Worm (Caenorhabditis elegans) whole organism, L4 larva: Measurements from ENCODE around the gene srh-246.
A peak's percentile ranks its signal among the peaks of the same experiment; 100 is the strongest.

Experiments used
- F26F4.8 ChIP-seq: fragments of 200-800 bp; sonication (Bioruptor generic); conservative IDR thresholded peaks from 2 replicates; pipeline ENCODE4 v1.3.6; 2022; ENCODE audit warnings: missing genetic modification characterization, missing compliant biosample characterization
- Y105C5A.15 ChIP-seq: fragments of 200-800 bp; sonication (Bioruptor generic); IDR thresholded peaks from 2 replicates; pipeline ENCODE4 v1.3.6; 2022; ENCODE audit warnings: missing genetic modification characterization, missing compliant biosample characterization
- ZK337.2 ChIP-seq: fragments of 200-800 bp; sonication (Bioruptor generic); IDR thresholded peaks from 2 replicates; pipeline ENCODE4 v1.3.6; 2022; ENCODE audit warnings: missing genetic modification reagents, missing genetic modification characterization, missing compliant biosample characterization
- ZK546.5 ChIP-seq, 2 experiments: sonication (generic microtip); optimal IDR thresholded peaks; 2 replicates each; lab custom pipeline; 2017; ENCODE audit warnings: missing biosample characterization in 2 of 2, missing genetic modification characterization in 2 of 2
- aha-1 ChIP-seq: fragments of 150-350 bp; peaks from one replicate; lab custom pipeline; 2014; ENCODE audit warnings: missing biosample characterization, missing genetic modification characterization
- attf-4 ChIP-seq: sonication (generic microtip); optimal IDR thresholded peaks from 3 replicates; lab custom pipeline; 2017; ENCODE audit warnings: missing biosample characterization, missing genetic modification characterization
- ceh-28 ChIP-seq: fragments of 150-350 bp; optimal IDR thresholded peaks from 2 replicates; lab custom pipeline; 2014; ENCODE audit warnings: missing biosample characterization, missing genetic modification reagents, missing genetic modification characterization
- ceh-44 ChIP-seq: fragments of 200-800 bp; sonication (Bioruptor generic); IDR thresholded peaks from 2 replicates; pipeline ENCODE4 v1.3.6; 2022; ENCODE audit warnings: missing genetic modification reagents, missing genetic modification characterization, missing compliant biosample characterization
- ceh-62 ChIP-seq: sonication (generic microtip); optimal IDR thresholded peaks from 2 replicates; lab custom pipeline; 2017; ENCODE audit warnings: missing biosample characterization, missing genetic modification characterization
- ces-1 ChIP-seq: fragments of 150-350 bp; sonication (generic microtip); optimal IDR thresholded peaks from 4 replicates; lab custom pipeline; 2014; ENCODE audit warnings: missing biosample characterization, missing genetic modification reagents, missing genetic modification characterization
- ctbp-1 ChIP-seq: fragments of 200-800 bp; sonication (Bioruptor generic); IDR thresholded peaks from 2 replicates; pipeline ENCODE4 v1.3.6; 2022; ENCODE audit warnings: missing genetic modification reagents, missing genetic modification characterization, missing compliant biosample characterization
- daf-12 ChIP-seq: fragments of 150-350 bp; optimal IDR thresholded peaks from 2 replicates; lab custom pipeline; 2014; ENCODE audit warnings: missing biosample characterization, missing genetic modification reagents, missing genetic modification characterization
- daf-16 ChIP-seq, 3 experiments: sonication (generic microtip); optimal IDR thresholded peaks; 2 replicates each; lab custom pipeline; 2016 to 2017; ENCODE audit warnings: missing genetic modification characterization in 3 of 3, missing genetic modification reagents in 3 of 3, mild to moderate bottlenecking in 2 of 3, missing compliant biosample characterization in 2 of 3, missing biosample characterization in 1 of 3, moderate library complexity in 1 of 3
- daf-19 ChIP-seq: fragments of 200-800 bp; sonication (Bioruptor generic); conservative IDR thresholded peaks from 2 replicates; pipeline ENCODE4 v1.3.6; 2022; ENCODE audit warnings: missing genetic modification characterization, missing compliant biosample characterization
- dmd-8 ChIP-seq: fragments of 200-800 bp; sonication (Bioruptor generic); IDR thresholded peaks from 2 replicates; pipeline ENCODE4 v1.3.6; 2022; ENCODE audit warnings: missing genetic modification characterization, missing compliant biosample characterization
- dve-1 ChIP-seq: sonication (generic microtip); optimal IDR thresholded peaks from 2 replicates; lab custom pipeline; 2017; ENCODE audit warnings: antibody characterized with exemption, mild to moderate bottlenecking, missing genetic modification characterization, missing compliant biosample characterization; ENCODE audit not compliant: insufficient read depth
- egl-27 ChIP-seq: sonication (generic microtip); optimal IDR thresholded peaks from 3 replicates; lab custom pipeline; 2017; ENCODE audit warnings: missing biosample characterization, missing genetic modification reagents, missing genetic modification characterization
- fos-1 ChIP-seq: fragments of 150-350 bp; optimal IDR thresholded peaks from 2 replicates; lab custom pipeline; 2014; ENCODE audit warnings: missing biosample characterization, missing genetic modification characterization
- hmg-1.1 ChIP-seq: fragments of 200-800 bp; sonication (Bioruptor generic); IDR thresholded peaks from 2 replicates; pipeline ENCODE4 v1.3.6; 2022; ENCODE audit warnings: missing genetic modification reagents, missing genetic modification characterization, missing compliant biosample characterization
- lim-7 ChIP-seq: fragments of 200-800 bp; sonication (Bioruptor generic); IDR thresholded peaks from 2 replicates; pipeline ENCODE4 v1.3.6; 2022; ENCODE audit warnings: missing genetic modification characterization, missing compliant biosample characterization
- lin-15B ChIP-seq: fragments of 150-350 bp; sonication (generic microtip); optimal IDR thresholded peaks from 3 replicates; lab custom pipeline; 2014; ENCODE audit warnings: missing biosample characterization, missing genetic modification characterization
- madf-5 ChIP-seq, 2 experiments: fragments of 200-800 bp; sonication (Bioruptor generic); IDR thresholded peaks; 2 replicates each; pipeline ENCODE4 v1.3.6; 2022; ENCODE audit warnings: missing compliant biosample characterization in 2 of 2, missing genetic modification characterization in 2 of 2
- madf-9 ChIP-seq: fragments of 200-800 bp; sonication (Bioruptor generic); conservative IDR thresholded peaks from 2 replicates; pipeline ENCODE4 v1.3.6; 2022; ENCODE audit warnings: missing genetic modification reagents, missing genetic modification characterization, missing compliant biosample characterization
- mdl-1 ChIP-seq, 2 experiments: fragments of 150-350 bp in 1 of 2; sonication (generic microtip) in 1 of 2; optimal IDR thresholded peaks; 2 replicates each; lab custom pipeline; 2014 to 2017; ENCODE audit warnings: missing biosample characterization in 2 of 2, missing genetic modification characterization in 2 of 2
- mdt-29 ChIP-seq: fragments of 200-800 bp; sonication (Bioruptor generic); IDR thresholded peaks from 2 replicates; pipeline ENCODE4 v1.3.6; 2022; ENCODE audit warnings: missing genetic modification reagents, missing genetic modification characterization, missing compliant biosample characterization
- nhr-102 ChIP-seq: sonication (generic microtip); optimal IDR thresholded peaks from 2 replicates; lab custom pipeline; 2016; ENCODE audit warnings: mild to moderate bottlenecking, missing genetic modification characterization, moderate library complexity, missing compliant biosample characterization
- nhr-11 ChIP-seq: fragments of 150-350 bp; optimal IDR thresholded peaks from 2 replicates; lab custom pipeline; 2014; ENCODE audit warnings: missing biosample characterization, missing genetic modification characterization
- nhr-25 ChIP-seq: sonication (generic microtip); optimal IDR thresholded peaks from 2 replicates; lab custom pipeline; 2017; ENCODE audit warnings: missing genetic modification characterization, mild to moderate bottlenecking, missing compliant biosample characterization, antibody characterized with exemption, moderate library complexity, borderline replicate concordance; ENCODE audit not compliant: insufficient read depth
- nhr-28 ChIP-seq: fragments of 150-350 bp; optimal IDR thresholded peaks from 2 replicates; lab custom pipeline; 2014; ENCODE audit warnings: missing biosample characterization, missing genetic modification characterization
- nhr-76 ChIP-seq: fragments of 150-350 bp; optimal IDR thresholded peaks from 2 replicates; lab custom pipeline; 2014; ENCODE audit warnings: missing biosample characterization, missing genetic modification characterization
- nhr-77 ChIP-seq: fragments of 150-350 bp; optimal IDR thresholded peaks from 2 replicates; lab custom pipeline; 2014; ENCODE audit warnings: missing biosample characterization, missing genetic modification characterization
- php-3 ChIP-seq: fragments of 200-800 bp; sonication (Bioruptor generic); IDR thresholded peaks from 2 replicates; pipeline ENCODE4 v1.3.6; 2022; ENCODE audit warnings: missing genetic modification reagents, missing genetic modification characterization, missing compliant biosample characterization
- pqm-1 ChIP-seq: sonication (generic microtip); optimal IDR thresholded peaks from 2 replicates; lab custom pipeline; 2017; ENCODE audit warnings: missing biosample characterization, missing genetic modification characterization
- snpc-4 ChIP-seq: fragments of 150-350 bp; optimal IDR thresholded peaks from 2 replicates; lab custom pipeline; 2014; ENCODE audit warnings: missing biosample characterization, missing genetic modification characterization
- tag-97 ChIP-seq: fragments of 200-800 bp; sonication (Bioruptor generic); IDR thresholded peaks from 2 replicates; pipeline ENCODE4 v1.3.6; 2022; ENCODE audit warnings: missing genetic modification characterization, missing compliant biosample characterization
- tra-1 ChIP-seq: fragments of 200-800 bp; sonication (Bioruptor generic); IDR thresholded peaks from 2 replicates; pipeline ENCODE4 v1.3.6; 2022; ENCODE audit warnings: missing genetic modification reagents, missing genetic modification characterization, missing compliant biosample characterization
- unc-62 ChIP-seq, 3 experiments: fragments of 150-350 bp in 1 of 3; sonication (generic microtip); optimal IDR thresholded peaks in 2 of 3; peaks in 1 of 3; 1 replicate in 1 of 3; 2 replicates in 2 of 3; lab custom pipeline; 2014 to 2017; ENCODE audit warnings: missing biosample characterization in 3 of 3, missing genetic modification characterization in 3 of 3, missing genetic modification reagents in 3 of 3, missing genotype in 1 of 3
- vab-7 ChIP-seq: fragments of 200-800 bp; sonication (Bioruptor generic); IDR thresholded peaks from 2 replicates; pipeline ENCODE4 v1.3.6; 2022; ENCODE audit warnings: missing genetic modification reagents, missing genetic modification characterization, missing compliant biosample characterization
- zag-1 ChIP-seq: fragments of 150-350 bp; optimal IDR thresholded peaks from 2 replicates; lab custom pipeline; 2014; ENCODE audit warnings: missing biosample characterization, missing genetic modification characterization
- ztf-11 ChIP-seq: fragments of 150-350 bp; optimal IDR thresholded peaks from 2 replicates; lab custom pipeline; 2014; ENCODE audit warnings: missing biosample characterization, missing genetic modification characterization
- ztf-7 ChIP-seq: fragments of 150-350 bp; optimal IDR thresholded peaks from 2 replicates; lab custom pipeline; 2014; ENCODE audit warnings: missing biosample characterization, missing genetic modification characterization

srh-246 gene

ce11 chrV:683858-684257 is 26.3 kb upstream of the srh-246 start, which contains the start of gene F31F4.1:
TSS of gene F31F4.1 (plus strand) at chrV:684060.
- TF ChIP-seq nhr-28 (tag; lab: Kevin White, UChicago): peak; percentile 63
- TF ChIP-seq lin-15B (tag; lab: Kevin White, UChicago): no peak
- TF ChIP-seq ztf-11: no peak
- no peak for TF ChIP-seq ZK337.2 (GFP tag; lab: Robert Waterston, UW)
- no peak for TF ChIP-seq mdt-29 (GFP tag; lab: Robert Waterston, UW)
- peak; percentile 63 for TF ChIP-seq nhr-77
- no peak for TF ChIP-seq nhr-76 (tag; lab: Kevin White, UChicago)
- no peak for TF ChIP-seq daf-16 (GFP tag; optimal IDR thresholded peaks at IDR 0.05; lab: Kevin White, UChicago)
- TF ChIP-seq daf-16 (tag; optimal IDR thresholded peaks at IDR 0.05; lab: Kevin White, UChicago): peak; percentile 81
- no peak for TF ChIP-seq hmg-1.1 (GFP tag; lab: Robert Waterston, UW)
- no peak for TF ChIP-seq dmd-8
- TF ChIP-seq nhr-11 (tag; lab: Kevin White, UChicago): no peak
- no peak for TF ChIP-seq snpc-4
- no peak for TF ChIP-seq daf-19 (GFP tag; lab: Robert Waterston, UW)
- no peak for TF ChIP-seq ceh-28 (tag; lab: Kevin White, UChicago)
- no peak for TF ChIP-seq zag-1 (tag; lab: Kevin White, UChicago)
- TF ChIP-seq mdl-1 (tag; optimal IDR thresholded peaks at IDR 0.05; lab: Kevin White, UChicago): no peak
- TF ChIP-seq egl-27 (tag; lab: Kevin White, UChicago): no peak
- TF ChIP-seq daf-12 (tag; lab: Kevin White, UChicago): no peak
- no peak for TF ChIP-seq nhr-25
- TF ChIP-seq vab-7 (GFP tag; lab: Robert Waterston, UW): no peak
- TF ChIP-seq dve-1 (tag; lab: Kevin White, UChicago): peak; percentile 47
- TF ChIP-seq nhr-102 (tag; lab: Kevin White, UChicago): no peak
- peak; percentile 83 for TF ChIP-seq php-3 (GFP tag; lab: Robert Waterston, UW)
- TF ChIP-seq lim-7 (GFP tag; lab: Robert Waterston, UW): no peak
- TF ChIP-seq aha-1 (tag; lab: Kevin White, UChicago): peak; percentile 55
- TF ChIP-seq ceh-62 (tag; lab: Kevin White, UChicago): no peak
- TF ChIP-seq pqm-1: peak; percentile 75
- TF ChIP-seq ZK546.5 (tag; optimal IDR thresholded peaks at IDR 0.05; lab: Kevin White, UChicago): no peak
- no peak for TF ChIP-seq attf-4 (tag; lab: Kevin White, UChicago)
- TF ChIP-seq fos-1 (tag; lab: Kevin White, UChicago): no peak

ce11 chrV:682031-682430 is 24.5 kb upstream of the srh-246 start, which contains the start of gene srx-23:
TSS of gene srx-23 (plus strand) at chrV:682331.
- TF ChIP-seq daf-12 (tag; lab: Kevin White, UChicago) (no peak), Y105C5A.15 (GFP tag; lab: Robert Waterston, UW) (no peak), zag-1 (tag; lab: Kevin White, UChicago) (no peak), hmg-1.1 (GFP tag; lab: Robert Waterston, UW) (no peak), tag-97 (no peak), ces-1 (GFP tag; lab: Kevin White, UChicago) (no peak), ctbp-1 (GFP tag; lab: Robert Waterston, UW) (no peak), madf-9 (GFP tag; lab: Robert Waterston, UW) (no peak), egl-27 (tag; lab: Kevin White, UChicago) (no peak), madf-5 (GFP tag; IDR thresholded peaks at IDR 0.05; lab: Robert Waterston, UW) (no peak), ztf-7 (tag; lab: Kevin White, UChicago) (no peak), ceh-44 (GFP tag; lab: Robert Waterston, UW) (no peak), unc-62 (GFP tag; optimal IDR thresholded peaks at IDR 0.05 in 1 of 2; lab: Kevin White, UChicago) (no peak), unc-62 (tag; optimal IDR thresholded peaks at IDR 0.05; lab: Kevin White, UChicago) (no peak), ZK337.2 (GFP tag; lab: Robert Waterston, UW) (no peak), F26F4.8 (GFP tag; lab: Robert Waterston, UW) (no peak), tra-1 (GFP tag; lab: Robert Waterston, UW) (no peak)
